Worm (Caenorhabditis elegans) whole organism, L3 larva: ENCODE results near the gene T16G1.4.

Experiments used
- nhr-28 ChIP-seq: fragments of 150-350 bp; optimal IDR thresholded peaks from 2 replicates; lab custom pipeline; 2014; ENCODE audit warnings: missing biosample characterization, missing genetic modification characterization
- nhr-77 ChIP-seq: fragments of 150-350 bp; optimal IDR thresholded peaks from 2 replicates; lab custom pipeline; 2014; ENCODE audit warnings: missing biosample characterization, missing genetic modification characterization
- pha-4 ChIP-seq: fragments of 150-350 bp; optimal IDR thresholded peaks from 2 replicates; lab custom pipeline; 2014; ENCODE audit warnings: missing biosample characterization, missing genetic modification reagents, missing genetic modification characterization

DNA sequence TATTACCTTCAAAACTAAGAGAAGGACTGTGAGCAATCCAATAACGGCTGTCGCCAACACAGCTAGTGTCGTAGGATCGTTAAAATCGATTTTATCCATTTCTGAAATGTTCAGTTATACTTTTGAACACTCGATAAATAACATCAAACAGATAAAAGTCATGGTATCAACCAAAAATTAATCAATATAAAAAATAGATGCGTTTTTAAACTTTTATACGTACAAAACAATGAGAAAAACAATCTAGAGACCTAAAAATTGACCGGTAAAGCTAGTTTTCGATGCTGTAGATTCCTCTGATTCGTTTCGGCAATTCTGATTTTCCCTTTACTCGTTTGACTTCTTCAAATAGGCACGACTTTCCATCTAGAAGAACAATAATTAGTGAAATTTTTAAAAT, 25.5 kb upstream of the T16G1.4 start, which contains the start of gene R186.3:
- TF ChIP-seq pha-4 (tag; lab: Kevin White, UChicago) (no peak), nhr-28 (no peak), nhr-77 (tag; lab: Kevin White, UChicago) (no peak)
